Fruit fly (Drosophila melanogaster) whole organism, embryonic: ENCODE measurements around the gene CG15213.

Experiments used
- CG10462 ChIP-seq: fragments of 200-800 bp; sonication (Bioruptor generic); optimal IDR thresholded peaks from 2 replicates; lab custom pipeline; 2016; ENCODE audit warnings: missing biosample characterization, missing genetic modification characterization
- CG11456 ChIP-seq: fragments of 200-800 bp; sonication (Bioruptor generic); IDR thresholded peaks from 3 replicates; pipeline ENCODE4 v1.3.6; 2022; ENCODE audit warnings: missing biosample characterization, missing genetic modification characterization
- CG11504 ChIP-seq: fragments of 200-800 bp; sonication (Bioruptor generic); optimal IDR thresholded peaks from 3 replicates; lab custom pipeline; 2019; ENCODE audit warnings: missing biosample characterization, mild to moderate bottlenecking, missing genetic modification characterization, moderate library complexity
- CG1233 ChIP-seq: fragments of 200-800 bp; sonication (Bioruptor generic); optimal IDR thresholded peaks from 4 replicates; lab custom pipeline; 2018; ENCODE audit warnings: missing biosample characterization, mild to moderate bottlenecking, missing genetic modification characterization
- CG12942 ChIP-seq: fragments of 200-800 bp; sonication (Bioruptor generic); optimal IDR thresholded peaks from 3 replicates; lab custom pipeline; 2016; ENCODE audit warnings: missing biosample characterization, missing genetic modification characterization
- CG13123 ChIP-seq: fragments of 200-800 bp; sonication (Bioruptor generic); optimal IDR thresholded peaks from 2 replicates; lab custom pipeline; 2016; ENCODE audit warnings: missing biosample characterization, missing genetic modification characterization
- CG14050 ChIP-seq: fragments of 200-800 bp; sonication (Bioruptor generic); IDR thresholded peaks from 3 replicates; pipeline ENCODE4 v1.3.6; 2022; ENCODE audit warnings: missing biosample characterization, missing genetic modification characterization
- CG15073 ChIP-seq: fragments of 200-800 bp; sonication (Bioruptor generic); optimal IDR thresholded peaks from 2 replicates; lab custom pipeline; 2016; ENCODE audit warnings: missing biosample characterization, missing genetic modification characterization
- CG32767 ChIP-seq: fragments of 200-800 bp; sonication (Bioruptor generic); IDR thresholded peaks from 2 replicates; pipeline ENCODE4 v1.3.6; 2022; ENCODE audit warnings: missing biosample characterization, missing genetic modification characterization
- CG3281 ChIP-seq: fragments of 200-800 bp; sonication (Bioruptor generic); optimal IDR thresholded peaks from 3 replicates; lab custom pipeline; 2017; ENCODE audit warnings: missing biosample characterization, mild to moderate bottlenecking, missing genetic modification characterization
- CG34376 ChIP-seq: fragments of 200-800 bp; sonication (Bioruptor generic); optimal IDR thresholded peaks from 2 replicates; lab custom pipeline; 2018; ENCODE audit warnings: missing biosample characterization, mild to moderate bottlenecking, missing genetic modification characterization
- CG34422 ChIP-seq: fragments of 200-800 bp; sonication (Bioruptor generic); IDR thresholded peaks from 3 replicates; pipeline ENCODE4 v1.3.6; 2022; ENCODE audit warnings: missing biosample characterization, missing genetic modification characterization
- CG3726 ChIP-seq: fragments of 200-800 bp; sonication (Bioruptor generic); IDR thresholded peaks from 3 replicates; pipeline ENCODE4, ENCODE4 v1.3.6; 2022; ENCODE audit warnings: missing biosample characterization, missing genetic modification characterization
- CG6683 ChIP-seq: fragments of 200-800 bp; sonication (Bioruptor generic); optimal IDR thresholded peaks from 2 replicates; lab custom pipeline; 2017; ENCODE audit warnings: missing biosample characterization, mild to moderate bottlenecking, missing genetic modification characterization, missing genetic modification reagents
- CG7963 ChIP-seq: fragments of 200-800 bp; sonication (Bioruptor generic); IDR thresholded peaks from 3 replicates; pipeline ENCODE4 v1.3.6; 2022; ENCODE audit warnings: missing biosample characterization, missing genetic modification characterization; ENCODE audit not compliant: partially characterized antibody
- CG8290 ChIP-seq, 3 experiments: fragments of 200-800 bp; sonication (Bioruptor generic); optimal IDR thresholded peaks; 2 replicates each; lab custom pipeline; 2016 to 2019; ENCODE audit warnings: missing biosample characterization in 3 of 3, missing genetic modification characterization in 3 of 3, mild to moderate bottlenecking in 2 of 3, moderate library complexity in 1 of 3
- CG9609 ChIP-seq: fragments of 200-800 bp; sonication (Bioruptor generic); optimal IDR thresholded peaks from 3 replicates; lab custom pipeline; 2016; ENCODE audit warnings: missing biosample characterization, missing genetic modification characterization
- CG9797 ChIP-seq: fragments of 200-800 bp; sonication (Bioruptor generic); optimal IDR thresholded peaks from 3 replicates; lab custom pipeline; 2018; ENCODE audit warnings: missing biosample characterization, mild to moderate bottlenecking, missing genetic modification characterization
- CG9932 ChIP-seq: fragments of 200-800 bp; sonication (Bioruptor generic); IDR thresholded peaks from 2 replicates; pipeline ENCODE4 v1.3.6; 2022; ENCODE audit warnings: missing biosample characterization, missing genetic modification characterization
- Chrac-16 ChIP-seq: fragments of 200-800 bp; sonication (Bioruptor generic); optimal IDR thresholded peaks from 3 replicates; lab custom pipeline; 2016; ENCODE audit warnings: missing biosample characterization, missing genetic modification characterization
- D19A ChIP-seq: fragments of 200-800 bp; optimal IDR thresholded peaks from 3 replicates; lab custom pipeline; 2019; ENCODE audit warnings: missing biosample characterization, mild to moderate bottlenecking, missing genetic modification characterization, moderate library complexity
- Doc2 ChIP-seq: fragments of 200-800 bp; sonication (Bioruptor generic); IDR thresholded peaks from 2 replicates; pipeline ENCODE4 v1.3.6; 2022; ENCODE audit warnings: missing biosample characterization, missing genetic modification characterization
- E2f1 ChIP-seq: fragments of 200-800 bp; sonication (Bioruptor generic); IDR thresholded peaks from 2 replicates; pipeline ENCODE4 v1.3.6; 2022; ENCODE audit warnings: missing biosample characterization, missing genetic modification characterization
- HLH3B ChIP-seq: fragments of 200-800 bp; sonication (Bioruptor generic); IDR thresholded peaks from 2 replicates; pipeline ENCODE4 v1.3.6; 2022; ENCODE audit warnings: missing biosample characterization, missing genetic modification characterization
- HLH54F ChIP-seq: fragments of 200-800 bp; sonication (Bioruptor generic); optimal IDR thresholded peaks from 3 replicates; lab custom pipeline; 2016; ENCODE audit warnings: missing biosample characterization, missing genetic modification characterization
- Hand ChIP-seq: fragments of 200-800 bp; sonication (Bioruptor generic); optimal IDR thresholded peaks from 2 replicates; lab custom pipeline; 2017; ENCODE audit warnings: mild to moderate bottlenecking, missing biosample characterization, missing genetic modification reagents, missing genetic modification characterization
- Hmr ChIP-seq: fragments of 200-800 bp; sonication (Bioruptor generic); optimal IDR thresholded peaks from 3 replicates; lab custom pipeline; 2017; ENCODE audit warnings: mild to moderate bottlenecking, missing biosample characterization, missing genetic modification reagents, missing genetic modification characterization
- MTF-1 ChIP-seq: fragments of 200-800 bp; sonication (Bioruptor generic); optimal IDR thresholded peaks from 2 replicates; lab custom pipeline; 2018; ENCODE audit warnings: missing biosample characterization, mild to moderate bottlenecking, missing genetic modification characterization, borderline replicate concordance
- Nf-YA ChIP-seq: fragments of 200-800 bp; sonication (Bioruptor generic); IDR thresholded peaks from 2 replicates; pipeline ENCODE4 v1.3.6; 2022; ENCODE audit warnings: missing biosample characterization, missing genetic modification characterization
- Optix ChIP-seq: fragments of 200-800 bp; sonication (Bioruptor generic); IDR thresholded peaks from 3 replicates; pipeline ENCODE4 v1.3.6; 2022; ENCODE audit warnings: missing biosample characterization, missing genetic modification characterization
- Poxn ChIP-seq: fragments of 200-800 bp; sonication (Bioruptor generic); IDR thresholded peaks from 2 replicates; pipeline ENCODE4 v1.3.6; 2022; ENCODE audit warnings: missing biosample characterization, missing genetic modification characterization
- bigmax ChIP-seq: fragments of 200-800 bp; sonication (Bioruptor generic); optimal IDR thresholded peaks from 2 replicates; lab custom pipeline; 2018; ENCODE audit warnings: missing biosample characterization, mild to moderate bottlenecking, missing genetic modification characterization
- chm ChIP-seq: fragments of 200-800 bp; sonication (Bioruptor generic); IDR thresholded peaks from 2 replicates; pipeline ENCODE4 v1.3.6; 2022; ENCODE audit warnings: missing biosample characterization, missing genetic modification characterization
- crp ChIP-seq, 2 experiments: fragments of 200-800 bp; sonication (Bioruptor generic); optimal IDR thresholded peaks; 2 replicates in 1 of 2; 3 replicates in 1 of 2; lab custom pipeline; 2017; ENCODE audit warnings: missing biosample characterization in 2 of 2, missing genetic modification characterization in 2 of 2, mild to moderate bottlenecking in 1 of 2, moderate library complexity in 1 of 2
- disco-r ChIP-seq: fragments of 200-800 bp; sonication (Bioruptor generic); optimal IDR thresholded peaks from 2 replicates; lab custom pipeline; 2016; ENCODE audit warnings: missing biosample characterization, missing genetic modification characterization
- dysf ChIP-seq: fragments of 200-800 bp; sonication (Bioruptor generic); IDR thresholded peaks from 3 replicates; pipeline ENCODE4 v1.3.6; 2022; ENCODE audit warnings: missing biosample characterization, missing genetic modification characterization
- emc ChIP-seq: fragments of 200-800 bp; sonication (Bioruptor generic); optimal IDR thresholded peaks from 2 replicates; lab custom pipeline; 2016; ENCODE audit warnings: missing biosample characterization, missing genetic modification characterization
- eve ChIP-seq, 2 experiments: fragments of >200 bp; optimal IDR thresholded peaks; 2 replicates each; lab custom pipeline; 2017; ENCODE audit warnings: missing biosample characterization in 2 of 2, missing genetic modification characterization in 2 of 2
- fd96Cb ChIP-seq: fragments of 200-800 bp; sonication (Bioruptor generic); optimal IDR thresholded peaks from 2 replicates; lab custom pipeline; 2018; ENCODE audit warnings: missing biosample characterization, mild to moderate bottlenecking, missing genetic modification characterization, moderate library complexity
- ftz-f1 ChIP-seq: fragments of 200-800 bp; sonication (Bioruptor generic); optimal IDR thresholded peaks from 2 replicates; lab custom pipeline; 2016; ENCODE audit warnings: missing biosample characterization, missing genetic modification characterization
- gem ChIP-seq: fragments of 200-800 bp; sonication (Bioruptor generic); optimal IDR thresholded peaks from 2 replicates; lab custom pipeline; 2019; ENCODE audit warnings: missing biosample characterization, mild to moderate bottlenecking, missing genetic modification characterization, moderate library complexity
- lilli ChIP-seq: fragments of 200-800 bp; sonication (Bioruptor generic); optimal IDR thresholded peaks from 3 replicates; lab custom pipeline; 2016; ENCODE audit warnings: missing biosample characterization, missing genetic modification characterization
- org-1 ChIP-seq: fragments of 200-800 bp; sonication (Bioruptor generic); optimal IDR thresholded peaks from 2 replicates; lab custom pipeline; 2017; ENCODE audit warnings: missing biosample characterization, missing genetic modification characterization
- otp ChIP-seq: fragments of 200-800 bp; sonication (Bioruptor generic); IDR thresholded peaks from 3 replicates; pipeline ENCODE4, ENCODE4 v1.3.6; 2022; ENCODE audit warnings: missing biosample characterization, missing genetic modification characterization
- row ChIP-seq: fragments of 200-800 bp; sonication (Bioruptor generic); IDR thresholded peaks from 3 replicates; pipeline ENCODE4 v1.3.6; 2022; ENCODE audit warnings: missing biosample characterization, missing genetic modification characterization
- salm ChIP-seq: fragments of 200-800 bp; sonication (Bioruptor generic); optimal IDR thresholded peaks from 2 replicates; lab custom pipeline; 2018; ENCODE audit warnings: missing biosample characterization, mild to moderate bottlenecking, missing genetic modification characterization
- scrt ChIP-seq: fragments of 200-800 bp; sonication (Bioruptor generic); optimal IDR thresholded peaks from 2 replicates; lab custom pipeline; 2018; ENCODE audit warnings: missing biosample characterization, mild to moderate bottlenecking, missing genetic modification characterization, moderate library complexity
- sima ChIP-seq: fragments of 200-800 bp; sonication (Bioruptor generic); optimal IDR thresholded peaks from 2 replicates; lab custom pipeline; 2016; ENCODE audit warnings: missing biosample characterization, missing genetic modification characterization
- sisA ChIP-seq: fragments of 200-800 bp; sonication (Bioruptor generic); IDR thresholded peaks from 2 replicates; pipeline ENCODE4 v1.3.6; 2022; ENCODE audit warnings: missing biosample characterization, missing genetic modification characterization
- sob ChIP-seq: fragments of 200-800 bp; sonication (Bioruptor generic); IDR thresholded peaks from 2 replicates; pipeline ENCODE4 v1.3.6; 2022; ENCODE audit warnings: missing biosample characterization, missing genetic modification characterization
- wor ChIP-seq: fragments of 200-800 bp; sonication (Bioruptor generic); IDR thresholded peaks from 2 replicates; pipeline ENCODE4 v1.3.6; 2022; ENCODE audit warnings: missing biosample characterization, missing genetic modification characterization

The CG15213 gene

dm6 chr3L:5139312-5139711, 6.3 kb upstream of the CG15213 start, which contains the start of the genes Tcs5 and CHMP2B (continued):
- peak; percentile 97 for TF ChIP-seq CG6683 (GFP tag; lab: Kevin White, UChicago)
- TF ChIP-seq HLH3B (GFP tag; lab: Robert Waterston, UW), result peak; percentile 100
- peak; percentile 99 for TF ChIP-seq CG34376 (GFP tag; lab: Kevin White, UChicago)
- peak; percentile 100 for TF ChIP-seq CG12942 (GFP tag; lab: Kevin White, UChicago)
- peak; percentile 100 for TF ChIP-seq row (GFP tag; lab: Robert Waterston, UW)
- peak; percentile 100 for TF ChIP-seq CG3726 (GFP tag; lab: Robert Waterston, UW)
- peak; percentile 98 for TF ChIP-seq Hand (GFP tag; lab: Kevin White, UChicago)
- TF ChIP-seq org-1 (GFP tag; lab: Kevin White, UChicago), result peak; percentile 99
- peak; percentile 99 for TF ChIP-seq disco-r (GFP tag; lab: Kevin White, UChicago)
- peak; percentile 100 for TF ChIP-seq Hmr
- peak; percentile 98 for TF ChIP-seq scrt (GFP tag; lab: Kevin White, UChicago)
- peak in 1 of 2 experiments; percentile 80 for TF ChIP-seq eve (GFP tag; optimal IDR thresholded peaks at IDR 0.05; lab: Kevin White, UChicago)
- TF ChIP-seq gem (tag; lab: Kevin White, UChicago), result peak; percentile 100
- TF ChIP-seq CG10462, result peak; percentile 100
- peak; percentile 74 for TF ChIP-seq CG9797 (GFP tag; lab: Kevin White, UChicago)
- TF ChIP-seq CG34422, result peak; percentile 100
- peak; percentile 100 for TF ChIP-seq Optix (GFP tag; lab: Robert Waterston, UW)
- peak; percentile 100 for TF ChIP-seq fd96Cb (tag; lab: Kevin White, UChicago)
- TF ChIP-seq Poxn (GFP tag; lab: Robert Waterston, UW), result peak; percentile 100
- peak; percentile 100 for TF ChIP-seq E2f1 (GFP tag; lab: Robert Waterston, UW)
- TF ChIP-seq CG11456, result peak; percentile 100
- peak; percentile 100 for TF ChIP-seq chm (GFP tag; lab: Robert Waterston, UW)
- TF ChIP-seq Doc2 (GFP tag; lab: Robert Waterston, UW), result peak; percentile 100
- peak; percentile 100 for TF ChIP-seq otp (GFP tag; lab: Robert Waterston, UW)
- peak; percentile 100 for TF ChIP-seq CG1233 (GFP tag; lab: Kevin White, UChicago)
- peak; percentile 99 for TF ChIP-seq Nf-YA
- peak; percentile 100 for TF ChIP-seq HLH54F (GFP tag; lab: Kevin White, UChicago)
- TF ChIP-seq CG32767 (GFP tag; lab: Robert Waterston, UW), result peak; percentile 100
- TF ChIP-seq CG11504 (tag; lab: Kevin White, UChicago), result peak; percentile 99
- peak; percentile 95 to 96 for TF ChIP-seq crp (GFP tag; optimal IDR thresholded peaks at IDR 0.05; lab: Kevin White, UChicago)
- peak; percentile 100 for TF ChIP-seq sob
- no peak for TF ChIP-seq CG7963 (GFP tag; lab: Robert Waterston, UW)
- TF ChIP-seq CG9932 (GFP tag; lab: Robert Waterston, UW), result peak; percentile 100
- peak; percentile 100 for TF ChIP-seq wor (GFP tag; lab: Robert Waterston, UW)
- TF ChIP-seq dysf, result peak; percentile 100
- TF ChIP-seq CG9609 (GFP tag; lab: Kevin White, UChicago), result peak; percentile 100
- TF ChIP-seq CG13123 (GFP tag; lab: Kevin White, UChicago), result peak; percentile 99
- TF ChIP-seq CG8290 (GFP tag; optimal IDR thresholded peaks at IDR 0.05; lab: Kevin White, UChicago), result peak; percentile 99
- peak; percentile 98 to 99 for TF ChIP-seq CG8290 (tag; optimal IDR thresholded peaks at IDR 0.05; lab: Kevin White, UChicago)
- TF ChIP-seq emc, result peak; percentile 99
- TF ChIP-seq ftz-f1 (GFP tag; lab: Kevin White, UChicago), result peak; percentile 96
- peak; percentile 99 for TF ChIP-seq sima (GFP tag; lab: Kevin White, UChicago)
- peak; percentile 100 for TF ChIP-seq CG14050 (GFP tag; lab: Robert Waterston, UW)
- peak; percentile 95 for TF ChIP-seq CG15073 (GFP tag; lab: Kevin White, UChicago)
- TF ChIP-seq lilli (GFP tag; lab: Kevin White, UChicago), result peak; percentile 100
- peak; percentile 100 for TF ChIP-seq sisA
- TF ChIP-seq Chrac-16 (GFP tag; lab: Kevin White, UChicago), result peak; percentile 100
- peak; percentile 99 for TF ChIP-seq CG3281 (GFP tag; lab: Kevin White, UChicago)
- peak; percentile 88 for TF ChIP-seq bigmax (GFP tag; lab: Kevin White, UChicago)
- TF ChIP-seq MTF-1 (GFP tag; lab: Kevin White, UChicago), result peak; percentile 99
- TF ChIP-seq salm (tag; lab: Kevin White, UChicago), result peak; percentile 99
- peak; percentile 97 for TF ChIP-seq D19A (tag; lab: Kevin White, UChicago)
